Worm (Caenorhabditis elegans): Measurements from ENCODE around the gene F09B9.5.

DNA sequence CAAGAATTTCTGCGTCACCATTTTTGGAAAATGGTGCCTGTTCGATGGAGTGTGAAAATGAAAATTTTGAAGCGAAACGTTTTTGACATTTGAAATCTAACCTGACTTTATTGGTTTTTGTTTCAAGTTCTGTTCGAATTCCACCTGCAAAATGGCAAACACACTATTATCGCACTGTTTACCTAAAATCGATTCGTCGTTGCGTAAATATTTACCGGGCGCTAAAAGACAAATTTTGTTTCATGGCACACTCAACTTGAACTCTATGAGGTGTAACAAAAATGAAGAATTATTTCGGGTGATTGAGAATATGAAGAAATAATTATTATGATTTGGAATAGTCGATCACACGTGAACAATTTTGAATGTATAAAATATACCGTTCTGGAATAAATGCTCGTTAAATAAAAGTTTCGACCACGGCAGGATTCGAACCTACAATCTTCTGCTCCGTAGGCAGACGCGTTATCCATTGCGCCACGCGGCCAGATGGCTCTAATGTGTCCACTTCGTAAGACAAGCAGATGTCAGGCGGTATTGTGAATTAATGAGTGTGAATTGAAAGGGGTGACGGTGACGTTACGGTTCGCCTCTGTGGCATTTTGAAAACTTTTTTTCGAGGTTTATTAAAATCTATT is 6.3 kb upstream of the F09B9.5 start:
- no peak for TF ChIP-seq tbx-2 (tag; optimal IDR thresholded peaks at IDR 0.05)
- TF ChIP-seq ceh-14 (tag; optimal IDR thresholded peaks at IDR 0.05) = no peak
- TF ChIP-seq eyg-1 (tag; optimal IDR thresholded peaks at IDR 0.05) = no peak
- TF ChIP-seq syd-9 (tag; optimal IDR thresholded peaks at IDR 0.05) = no peak
- no peak for TF ChIP-seq T23F11.4 (GFP tag; optimal IDR thresholded peaks at IDR 0.05)
- TF ChIP-seq rnt-1 (tag; optimal IDR thresholded peaks at IDR 0.05) = no peak
- no peak for TF ChIP-seq ceh-34 (tag; optimal IDR thresholded peaks at IDR 0.05)
- no peak for TF ChIP-seq hlh-13 (GFP tag; optimal IDR thresholded peaks at IDR 0.05)
- no peak for TF ChIP-seq mec-3 (tag; optimal IDR thresholded peaks at IDR 0.05; ENCODE audit: borderline replicate concordance)
- TF ChIP-seq nhr-11 (tag; optimal IDR thresholded peaks at IDR 0.05) = no peak
- no peak for TF ChIP-seq pha-4 (tag; optimal IDR thresholded peaks at IDR 0.05)
- TF ChIP-seq dmd-4 (tag; optimal IDR thresholded peaks at IDR 0.05; ENCODE audit: borderline replicate concordance) = no peak
